Fruit fly (Drosophila melanogaster) S2 (cell line): ENCODE results near the gene Edem1.
A peak's percentile ranks its signal among the peaks of the same experiment; 100 is the strongest.

ENCODE experiments used
- CG8478 ChIP-seq: fragments of >200 bp; optimal IDR thresholded peaks from 2 replicates; lab custom pipeline; 2018
- CTCF ChIP-seq, 2 experiments: fragments of >200 bp; optimal IDR thresholded peaks; 2 replicates each; lab custom pipeline; 2018

dm6 chrX:1940020-1940419 lies 31.4 kb upstream of the Edem1 start, which contains the start of the genes CG3857 and CG3587:
- TF ChIP-seq CG8478 (lab: Kevin White, UChicago) (no peak), CTCF (optimal IDR thresholded peaks at IDR 0.05; lab: Kevin White, UChicago) (peak in 1 of 2 experiments; percentile 38)
